Worm (Caenorhabditis elegans) whole organism, L1 larva: ENCODE data around the gene F36H9.4.
A peak's percentile ranks its signal among the peaks of the same experiment; 100 is the strongest.

ENCODE experiments used
- C04F5.9 ChIP-seq: sonication (generic microtip); optimal IDR thresholded peaks from 2 replicates; lab custom pipeline; 2016; ENCODE audit warnings: missing genetic modification characterization, missing compliant biosample characterization
- C16A3.4 ChIP-seq: fragments of 150-350 bp; optimal IDR thresholded peaks from 2 replicates; lab custom pipeline; 2014; ENCODE audit warnings: missing biosample characterization, missing genetic modification characterization
- C34B4.2 ChIP-seq: sonication (generic microtip); optimal IDR thresholded peaks from 2 replicates; lab custom pipeline; 2017; ENCODE audit warnings: mild to moderate bottlenecking, missing genetic modification characterization, missing compliant biosample characterization
- aly-2 ChIP-seq: fragments of 150-350 bp; optimal IDR thresholded peaks from 2 replicates; lab custom pipeline; 2014; ENCODE audit warnings: missing biosample characterization, missing genetic modification characterization
- ceh-8 ChIP-seq: fragments of 200-800 bp; sonication (Bioruptor generic); optimal IDR thresholded peaks from 2 replicates; lab custom pipeline; 2018; ENCODE audit warnings: mild to moderate bottlenecking, missing genetic modification characterization, moderate library complexity, missing compliant biosample characterization
- ceh-82 ChIP-seq, 3 experiments: fragments of 150-350 bp in 1 of 3; sonication (generic microtip) in 2 of 3; optimal IDR thresholded peaks; 2 replicates each; lab custom pipeline; 2014 to 2017; ENCODE audit warnings: missing biosample characterization in 3 of 3, missing genetic modification characterization in 3 of 3
- ces-1 ChIP-seq: fragments of 150-350 bp; optimal IDR thresholded peaks from 2 replicates; lab custom pipeline; 2014; ENCODE audit warnings: missing biosample characterization, missing genetic modification reagents, missing genetic modification characterization
- dpl-1 ChIP-seq, 3 experiments: fragments of 150-350 bp in 2 of 3; sonication (generic microtip) in 1 of 3; optimal IDR thresholded peaks; 2 replicates each; lab custom pipeline; 2014 to 2017; ENCODE audit warnings: missing biosample characterization in 3 of 3, missing genetic modification characterization in 3 of 3, missing genetic modification reagents in 3 of 3
- efl-3 ChIP-seq: fragments of 200-800 bp; sonication (Bioruptor generic); optimal IDR thresholded peaks from 2 replicates; lab custom pipeline; 2018; ENCODE audit warnings: mild to moderate bottlenecking, missing genetic modification characterization, missing compliant biosample characterization
- elt-2 ChIP-seq: sonication (generic microtip); optimal IDR thresholded peaks from 2 replicates; lab custom pipeline; 2016; ENCODE audit warnings: missing genetic modification characterization, mild to moderate bottlenecking, inconsistent platforms, missing compliant biosample characterization, missing genetic modification reagents
- elt-3 ChIP-seq, 6 experiments: fragments of 150-350 bp in 1 of 6; sonication (generic microtip); optimal IDR thresholded peaks; 2 replicates each; lab custom pipeline; 2017 to 2018; ENCODE audit warnings: missing biosample characterization in 6 of 6, missing genetic modification characterization in 6 of 6, inconsistent platforms in 1 of 6
- ets-5 ChIP-seq: fragments of 200-800 bp; sonication (Bioruptor generic); IDR thresholded peaks from 2 replicates; pipeline ENCODE4 v1.3.6; 2022; ENCODE audit warnings: missing genetic modification characterization, missing compliant biosample characterization
- fkh-10 ChIP-seq: sonication (generic microtip); optimal IDR thresholded peaks from 2 replicates; lab custom pipeline; 2017; ENCODE audit warnings: missing biosample characterization, missing genetic modification reagents, missing genetic modification characterization
- fkh-8 ChIP-seq: sonication (generic microtip); optimal IDR thresholded peaks from 2 replicates; lab custom pipeline; 2016; ENCODE audit warnings: mild to moderate bottlenecking, missing genetic modification characterization, missing compliant biosample characterization
- fos-1 ChIP-seq: fragments of 150-350 bp; optimal IDR thresholded peaks from 2 replicates; lab custom pipeline; 2014; ENCODE audit warnings: missing biosample characterization, missing genetic modification characterization
- hlh-4 ChIP-seq: sonication (generic microtip); optimal IDR thresholded peaks from 2 replicates; lab custom pipeline; 2016; ENCODE audit warnings: mild to moderate bottlenecking, missing genetic modification characterization, missing compliant biosample characterization
- isw-1 ChIP-seq: fragments of 200-800 bp; sonication (Bioruptor generic); IDR thresholded peaks from 2 replicates; pipeline ENCODE4 v1.3.6; 2022; ENCODE audit warnings: missing genetic modification characterization, missing compliant biosample characterization
- lin-15B ChIP-seq: fragments of 150-350 bp; sonication (generic microtip); optimal IDR thresholded peaks from 3 replicates; lab custom pipeline; 2014; ENCODE audit warnings: missing biosample characterization, missing genetic modification characterization
- mdl-1 ChIP-seq, 2 experiments: fragments of 150-350 bp; optimal IDR thresholded peaks; 2 replicates each; lab custom pipeline; 2014 to 2017; ENCODE audit warnings: missing biosample characterization in 2 of 2, missing genetic modification characterization in 2 of 2, inconsistent platforms in 1 of 2
- nhr-11 ChIP-seq: fragments of 150-350 bp; optimal IDR thresholded peaks from 2 replicates; lab custom pipeline; 2014; ENCODE audit warnings: missing biosample characterization, missing genetic modification characterization
- nhr-12 ChIP-seq: sonication (generic microtip); optimal IDR thresholded peaks from 2 replicates; lab custom pipeline; 2017; ENCODE audit warnings: missing biosample characterization, missing genetic modification characterization
- nhr-20 ChIP-seq: sonication (generic microtip); optimal IDR thresholded peaks from 2 replicates; lab custom pipeline; 2016; ENCODE audit warnings: mild to moderate bottlenecking, missing genetic modification characterization, missing compliant biosample characterization
- nhr-28 ChIP-seq: fragments of 150-350 bp; optimal IDR thresholded peaks from 2 replicates; lab custom pipeline; 2014; ENCODE audit warnings: missing biosample characterization, missing genetic modification characterization
- nhr-47 ChIP-seq: sonication (generic microtip); optimal IDR thresholded peaks from 2 replicates; lab custom pipeline; 2016; ENCODE audit warnings: mild to moderate bottlenecking, missing genetic modification characterization, moderate library complexity, missing compliant biosample characterization
- nhr-71 ChIP-seq: sonication (generic microtip); optimal IDR thresholded peaks from 2 replicates; lab custom pipeline; 2016; ENCODE audit warnings: mild to moderate bottlenecking, missing genetic modification characterization, moderate library complexity, missing compliant biosample characterization
- nhr-76 ChIP-seq: sonication (generic microtip); optimal IDR thresholded peaks from 2 replicates; lab custom pipeline; 2017; ENCODE audit warnings: missing biosample characterization, missing genetic modification characterization
- pag-3 ChIP-seq: sonication (generic microtip); optimal IDR thresholded peaks from 2 replicates; lab custom pipeline; 2017; ENCODE audit warnings: missing genetic modification characterization, mild to moderate bottlenecking, missing compliant biosample characterization, antibody characterized with exemption, borderline replicate concordance; ENCODE audit not compliant: insufficient read depth
- skn-1 ChIP-seq: fragments of 150-350 bp; optimal IDR thresholded peaks from 2 replicates; lab custom pipeline; 2014; ENCODE audit warnings: missing biosample characterization, missing genetic modification characterization
- snu-23 ChIP-seq: sonication (generic microtip); optimal IDR thresholded peaks from 2 replicates; lab custom pipeline; 2016; ENCODE audit warnings: missing genetic modification characterization, missing compliant biosample characterization
- sox-4 ChIP-seq: sonication (generic microtip); optimal IDR thresholded peaks from 2 replicates; lab custom pipeline; 2016; ENCODE audit warnings: missing genetic modification characterization, missing compliant biosample characterization
- sptf-1 ChIP-seq: fragments of 150-350 bp; optimal IDR thresholded peaks from 2 replicates; lab custom pipeline; 2014; ENCODE audit warnings: missing biosample characterization, missing genetic modification characterization
- tbx-2 ChIP-seq: sonication (generic microtip); optimal IDR thresholded peaks from 2 replicates; lab custom pipeline; 2016; ENCODE audit warnings: missing genetic modification characterization, missing compliant biosample characterization
- unc-30 ChIP-seq: sonication (generic microtip); optimal IDR thresholded peaks from 2 replicates; lab custom pipeline; 2017; ENCODE audit warnings: missing biosample characterization, missing genetic modification characterization
- unc-86 ChIP-seq: sonication (generic microtip); optimal IDR thresholded peaks from 2 replicates; lab custom pipeline; 2016; ENCODE audit warnings: missing genetic modification characterization, missing compliant biosample characterization
- ztf-4 ChIP-seq: fragments of 150-350 bp; optimal IDR thresholded peaks from 2 replicates; lab custom pipeline; 2014; ENCODE audit warnings: missing biosample characterization, missing genetic modification characterization

F36H9.4 gene

DNA sequence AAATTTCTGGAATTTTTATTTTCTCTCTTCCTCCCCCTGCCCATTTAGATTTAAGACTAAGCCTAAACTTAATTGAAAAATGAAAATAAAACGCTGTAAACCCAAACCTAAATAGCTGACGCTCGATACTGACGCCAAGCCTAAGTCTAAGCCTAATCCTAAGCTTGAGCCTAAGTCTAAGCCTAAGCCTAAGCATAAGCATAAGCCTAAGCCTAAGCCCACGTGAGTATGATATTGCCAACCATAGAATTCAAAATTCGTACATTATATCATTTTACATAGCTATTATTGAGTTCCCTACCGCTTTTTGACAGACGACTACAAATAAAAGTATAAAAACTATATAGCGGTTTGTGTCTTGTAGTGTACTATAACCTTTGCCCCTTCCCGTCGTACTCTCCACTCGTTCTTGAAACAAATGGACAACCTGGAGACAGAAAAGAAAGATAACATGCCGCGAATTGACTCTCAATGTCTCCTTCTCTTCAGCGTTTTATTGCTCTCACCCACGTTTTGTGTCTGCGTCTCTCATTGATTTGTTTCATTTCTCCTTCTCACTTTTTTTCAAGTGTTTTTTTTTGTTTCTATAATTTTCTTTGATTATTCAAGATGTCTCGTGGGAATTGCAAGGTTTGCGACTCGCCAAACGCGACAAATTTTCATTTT lies 35.7 kb downstream of the F36H9.4 start, which contains the start of gene nhr-256 (continued):
- TF ChIP-seq nhr-71 (tag; lab: Kevin White, UChicago) (peak; percentile 84), snu-23 (GFP tag; lab: Kevin White, UChicago) (peak; percentile 84), elt-2 (tag; lab: Kevin White, UChicago) (peak; percentile 85), skn-1 (tag; lab: Kevin White, UChicago) (peak; percentile 37), mdl-1 (tag; optimal IDR thresholded peaks at IDR 0.05; lab: Kevin White, UChicago) (peak in 1 of 2 experiments; percentile 71)

DNA sequence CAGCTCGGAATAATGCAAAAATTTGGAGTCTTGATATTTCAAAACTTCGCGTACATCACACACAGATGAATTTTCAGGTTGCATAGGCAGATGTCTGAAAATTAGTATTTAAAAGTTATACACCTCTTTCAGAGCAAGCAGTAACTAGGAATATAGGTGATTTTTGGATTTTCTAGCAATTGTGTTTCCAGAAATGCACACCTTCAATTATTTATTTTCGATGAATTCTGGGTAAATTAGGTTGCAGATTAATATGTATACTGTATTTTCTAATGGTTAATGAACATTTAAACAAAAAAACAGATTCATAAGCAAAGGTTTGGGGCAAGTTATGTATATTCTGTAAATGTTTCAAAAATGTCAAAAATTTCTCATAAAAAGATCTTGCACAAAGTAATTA lies 38.0 kb downstream of the F36H9.4 start, which contains the start of gene srab-25:
Gene srab-25 (minus strand): TSS at position 101 of the 400 bp plus-strand sequence.
- no peak for TF ChIP-seq C16A3.4 (tag; lab: Kevin White, UChicago)
- no peak for TF ChIP-seq hlh-4
- TF ChIP-seq unc-86 (tag; lab: Kevin White, UChicago) = no peak
- TF ChIP-seq ceh-82 (tag; optimal IDR thresholded peaks at IDR 0.05; lab: Kevin White, UChicago) = no peak
- TF ChIP-seq nhr-47 (tag; lab: Kevin White, UChicago) = no peak
- TF ChIP-seq sptf-1 (tag; lab: Kevin White, UChicago) = no peak
- no peak for TF ChIP-seq pag-3
- TF ChIP-seq sox-4 (tag; lab: Kevin White, UChicago) = no peak
- TF ChIP-seq nhr-76 (tag; lab: Kevin White, UChicago) = no peak
- no peak for TF ChIP-seq ceh-8
- no peak for TF ChIP-seq nhr-11 (tag; lab: Kevin White, UChicago)
- TF ChIP-seq isw-1 = no peak
- no peak for TF ChIP-seq efl-3
- no peak for TF ChIP-seq dpl-1 (GFP tag; optimal IDR thresholded peaks at IDR 0.05; lab: Kevin White, UChicago)
- no peak for TF ChIP-seq nhr-28 (tag; lab: Kevin White, UChicago)
- TF ChIP-seq, all 84 proteins: peak for 0

ce11 chrV:1734569-1734968 lies 44.5 kb downstream of the F36H9.4 start, which contains the start of gene str-160:
TSS of gene str-160 (plus strand) at chrV:1734869.
- TF ChIP-seq ceh-8 = no peak
- no peak for TF ChIP-seq elt-3 (tag; optimal IDR thresholded peaks at IDR 0.05; lab: Kevin White, UChicago)
- TF ChIP-seq ztf-4 (tag; lab: Kevin White, UChicago) = no peak
- TF ChIP-seq tbx-2 = no peak
- TF ChIP-seq nhr-12 (tag; lab: Kevin White, UChicago) = no peak
- no peak for TF ChIP-seq fkh-10 (GFP tag; lab: Kevin White, UChicago)
- TF ChIP-seq nhr-11 (tag; lab: Kevin White, UChicago) = no peak
- TF ChIP-seq C04F5.9 (tag; lab: Kevin White, UChicago) = no peak
- TF ChIP-seq C34B4.2 (tag; lab: Kevin White, UChicago) = no peak
- no peak for TF ChIP-seq ces-1 (GFP tag; lab: Kevin White, UChicago)
- TF ChIP-seq nhr-71 (tag; lab: Kevin White, UChicago) = no peak
- no peak for TF ChIP-seq lin-15B (tag; lab: Kevin White, UChicago)
- TF ChIP-seq fos-1 = no peak
- TF ChIP-seq sptf-1 (tag; lab: Kevin White, UChicago) = no peak
- no peak for TF ChIP-seq unc-86 (tag; lab: Kevin White, UChicago)
- no peak for TF ChIP-seq dpl-1 (GFP tag; optimal IDR thresholded peaks at IDR 0.05; lab: Kevin White, UChicago)
- TF ChIP-seq ets-5 (GFP tag; lab: Robert Waterston, UW) = no peak
- no peak for TF ChIP-seq aly-2 (tag; lab: Kevin White, UChicago)
- TF ChIP-seq fkh-8 (tag; lab: Kevin White, UChicago) = no peak
- TF ChIP-seq hlh-4 = no peak

- no peak for TF ChIP-seq unc-30 (tag; lab: Kevin White, UChicago)
- peak; percentile 29 for TF ChIP-seq nhr-20 (tag; lab: Kevin White, UChicago)
- TF ChIP-seq, all 84 proteins: peak for 1
Measured at ce11 chrV:1731918-1732317, 47.1 kb downstream of the F36H9.4 start, which contains the start of gene gst-21. TSS of gene gst-21 (minus strand) at chrV:1732018.
